Fruit fly (Drosophila melanogaster): ENCODE measurements around the gene CG4766.

- no peak for TF ChIP-seq Hr39 (optimal IDR thresholded peaks at IDR 0.05)
- no peak for TF ChIP-seq CG4424 (GFP tag; optimal IDR thresholded peaks at IDR 0.05)
Measured at dm6 chrX:5964169-5964686, 36.4 kb downstream of the CG4766 start.

Data from whole organism, embryonic.